Worm (Caenorhabditis elegans): Measurements from ENCODE around the gene ZC317.6.

The ZC317.6 gene

DNA sequence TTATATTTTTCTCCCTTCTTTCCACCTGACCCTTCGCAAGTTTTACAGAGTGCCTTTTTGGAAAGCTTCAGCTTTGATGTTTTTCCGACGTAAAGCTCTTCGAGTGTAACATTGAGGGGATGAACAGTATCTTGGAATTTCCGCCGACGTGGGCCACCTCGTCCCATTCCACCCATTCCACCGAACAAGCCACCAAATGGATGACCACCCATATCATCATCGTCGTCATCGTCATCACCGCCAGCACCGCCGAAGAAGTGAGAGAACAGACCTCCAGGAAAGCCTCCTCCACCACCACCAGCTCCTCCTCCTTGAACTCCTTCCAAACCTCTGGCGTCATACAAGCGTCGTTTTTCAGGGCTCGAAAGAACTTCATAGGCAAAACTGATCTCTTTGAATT lies 35.9 kb upstream of the ZC317.6 start:
- no peak for TF ChIP-seq ets-7 (tag; optimal IDR thresholded peaks at IDR 0.05)
- no peak for TF ChIP-seq hmg-4 (GFP tag; optimal IDR thresholded peaks at IDR 0.05)
- no peak for TF ChIP-seq hnd-1 (tag; optimal IDR thresholded peaks at IDR 0.05)

DNA sequence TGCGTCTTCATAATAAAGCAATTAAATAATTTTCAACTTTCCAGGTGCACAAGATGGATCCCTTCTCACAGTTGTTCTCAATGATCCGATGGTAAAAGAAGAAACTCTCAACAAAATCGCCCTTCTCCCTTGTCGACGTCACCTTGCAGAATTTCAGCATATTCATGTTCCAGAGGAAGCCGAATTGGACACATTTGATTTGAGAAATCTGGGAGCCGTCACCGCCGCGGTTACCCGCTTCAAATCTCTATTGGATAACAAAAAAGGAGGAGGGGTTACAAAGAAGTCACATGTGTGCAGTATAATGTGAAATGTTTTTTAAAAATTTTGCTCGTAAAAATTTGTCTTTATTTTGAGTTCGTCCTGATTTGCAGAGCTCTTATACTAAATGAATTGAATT lies 34.3 kb upstream of the ZC317.6 start:
- TF ChIP-seq B0310.2 (tag; optimal IDR thresholded peaks at IDR 0.05): no peak
- no peak for TF ChIP-seq ama-1 (optimal IDR thresholded peaks at IDR 0.05)

DNA sequence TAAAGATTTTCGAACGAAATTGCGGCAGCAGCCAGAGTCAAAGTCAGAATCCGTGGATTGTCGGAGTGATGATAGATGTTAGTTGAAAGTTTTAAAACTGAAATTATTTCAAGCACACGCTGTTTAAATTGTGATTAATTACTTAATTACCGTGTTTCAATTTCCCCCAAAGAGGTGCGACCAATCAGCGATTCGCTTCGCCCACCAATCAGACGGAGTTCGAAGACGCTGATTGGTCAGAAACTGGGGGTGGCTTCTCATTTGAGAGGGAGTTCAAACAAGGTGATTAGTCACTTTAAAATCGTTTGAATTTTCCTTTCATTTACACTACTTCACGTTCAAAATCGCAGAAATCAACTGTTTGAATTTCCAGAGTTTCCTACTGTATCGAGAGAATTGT lies 31.1 kb upstream of the ZC317.6 start:
- TF ChIP-seq ets-7 (tag; optimal IDR thresholded peaks at IDR 0.05) (no peak), sea-1 (GFP tag; conservative IDR thresholded peaks at IDR 0.05) (no peak), ceh-36 (tag; optimal IDR thresholded peaks at IDR 0.05) (no peak), F13C5.2 (tag; optimal IDR thresholded peaks at IDR 0.05) (no peak), B0310.2 (tag; optimal IDR thresholded peaks at IDR 0.05) (no peak), tra-4 (tag; optimal IDR thresholded peaks at IDR 0.05) (no peak), hmbx-1 (tag; optimal IDR thresholded peaks at IDR 0.05) (no peak), tbx-11 (GFP tag; IDR thresholded peaks at IDR 0.05) (no peak), hnd-1 (tag; optimal IDR thresholded peaks at IDR 0.05) (no peak), ceh-13 (GFP tag; optimal IDR thresholded peaks at IDR 0.05) (no peak), tbx-37 (GFP tag; conservative IDR thresholded peaks at IDR 0.05) (no peak), aly-1 (tag; optimal IDR thresholded peaks at IDR 0.05) (no peak), hmg-4 (GFP tag; optimal IDR thresholded peaks at IDR 0.05) (no peak), ama-1 (optimal IDR thresholded peaks at IDR 0.05) (no peak)

DNA sequence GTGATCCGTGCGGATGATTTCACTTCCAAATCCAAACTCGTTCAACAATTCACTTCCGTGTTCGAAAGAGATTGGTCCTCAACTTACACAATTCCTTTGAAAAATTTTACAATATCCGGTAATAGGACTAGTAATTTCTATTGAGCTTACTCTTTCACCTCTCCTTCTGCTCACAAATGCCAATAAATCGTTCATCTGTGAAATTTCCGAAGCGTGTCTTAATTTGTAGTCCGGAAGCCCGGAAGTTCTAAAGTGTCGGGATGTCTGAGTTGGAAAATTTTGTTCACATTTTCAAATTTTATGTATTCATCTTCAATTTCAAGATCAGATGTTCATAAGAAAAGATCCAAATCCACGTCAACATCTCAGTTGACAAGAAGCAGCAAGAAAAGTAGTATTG lies 25.1 kb upstream of the ZC317.6 start, which contains the start of gene T05C3.2:
T05C3.2 (plus strand) TSS at position 301 of the 400 bp plus-strand sequence.
- TF ChIP-seq hnd-1 (tag; optimal IDR thresholded peaks at IDR 0.05) (no peak), pes-1 (GFP tag; IDR thresholded peaks at IDR 0.05) (no peak), ets-7 (tag; optimal IDR thresholded peaks at IDR 0.05) (no peak), B0310.2 (tag; optimal IDR thresholded peaks at IDR 0.05) (no peak), tbx-11 (GFP tag; IDR thresholded peaks at IDR 0.05) (no peak), F13C5.2 (tag; optimal IDR thresholded peaks at IDR 0.05) (no peak)

DNA sequence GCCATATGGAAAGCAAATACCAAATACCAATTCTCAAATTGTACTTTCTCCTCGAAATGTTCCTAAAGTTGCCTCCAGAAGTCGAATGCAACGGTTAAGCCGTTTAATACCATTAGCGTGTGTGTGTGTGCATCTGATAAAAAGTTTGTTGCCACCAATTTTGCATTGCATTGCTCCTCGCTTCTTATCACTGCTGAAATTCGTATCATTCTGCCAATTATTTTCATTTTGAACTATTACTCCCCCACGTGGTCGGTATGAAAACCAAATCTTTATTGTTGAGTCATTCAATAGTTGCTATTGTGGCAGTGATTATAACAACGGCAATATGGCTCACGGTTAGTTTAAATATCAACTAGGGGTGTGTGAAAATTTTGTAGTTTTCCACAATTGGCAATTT lies 21.8 kb upstream of the ZC317.6 start, which contains the start of gene T05C3.6:
T05C3.6 (plus strand) TSS at position 241 of the 400 bp plus-strand sequence.
- TF ChIP-seq tbx-11 (GFP tag; IDR thresholded peaks at IDR 0.05) (no peak), F13C5.2 (tag; optimal IDR thresholded peaks at IDR 0.05) (no peak), hnd-1 (tag; optimal IDR thresholded peaks at IDR 0.05) (no peak), hmg-4 (GFP tag; optimal IDR thresholded peaks at IDR 0.05) (no peak), ceh-36 (tag; optimal IDR thresholded peaks at IDR 0.05) (no peak), aly-1 (tag; optimal IDR thresholded peaks at IDR 0.05) (no peak), tbx-37 (GFP tag; conservative IDR thresholded peaks at IDR 0.05) (no peak), hmbx-1 (tag; optimal IDR thresholded peaks at IDR 0.05) (no peak), scrt-1 (GFP tag; IDR thresholded peaks at IDR 0.05) (no peak), flt-1 (GFP tag; IDR thresholded peaks at IDR 0.05) (no peak), tra-4 (tag; optimal IDR thresholded peaks at IDR 0.05) (no peak), sea-1 (GFP tag; conservative IDR thresholded peaks at IDR 0.05) (no peak), ets-7 (tag; optimal IDR thresholded peaks at IDR 0.05) (no peak), B0310.2 (tag; optimal IDR thresholded peaks at IDR 0.05) (no peak), ama-1 (optimal IDR thresholded peaks at IDR 0.05) (no peak)

DNA sequence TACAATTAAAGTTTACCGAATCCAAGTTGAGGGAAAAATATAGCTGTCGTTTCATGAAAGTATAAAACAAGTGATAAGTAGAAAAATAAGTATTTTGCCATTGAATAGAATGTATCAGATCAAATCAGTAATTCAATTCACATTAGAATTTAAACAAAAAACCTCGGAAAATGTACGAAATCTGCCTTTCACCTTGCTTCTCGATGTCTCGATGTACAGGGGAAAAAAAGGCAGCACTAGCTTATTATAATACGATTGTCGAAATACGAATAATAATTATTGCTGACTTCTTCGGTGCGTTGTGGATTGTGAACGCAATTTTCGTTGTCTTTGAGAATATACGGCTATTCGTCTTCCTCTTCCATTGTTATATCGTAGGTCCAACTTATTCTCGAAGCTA lies 20.4 kb upstream of the ZC317.6 start, which contains the start of gene grl-18:
grl-18 (minus strand) TSS at position 101 of the 400 bp plus-strand sequence.
- TF ChIP-seq tbx-37 (GFP tag; conservative IDR thresholded peaks at IDR 0.05) (no peak), scrt-1 (GFP tag; IDR thresholded peaks at IDR 0.05) (no peak), tbx-11 (GFP tag; IDR thresholded peaks at IDR 0.05) (no peak), ceh-36 (tag; optimal IDR thresholded peaks at IDR 0.05) (no peak), B0310.2 (tag; optimal IDR thresholded peaks at IDR 0.05) (no peak), F13C5.2 (tag; optimal IDR thresholded peaks at IDR 0.05) (no peak)

DNA sequence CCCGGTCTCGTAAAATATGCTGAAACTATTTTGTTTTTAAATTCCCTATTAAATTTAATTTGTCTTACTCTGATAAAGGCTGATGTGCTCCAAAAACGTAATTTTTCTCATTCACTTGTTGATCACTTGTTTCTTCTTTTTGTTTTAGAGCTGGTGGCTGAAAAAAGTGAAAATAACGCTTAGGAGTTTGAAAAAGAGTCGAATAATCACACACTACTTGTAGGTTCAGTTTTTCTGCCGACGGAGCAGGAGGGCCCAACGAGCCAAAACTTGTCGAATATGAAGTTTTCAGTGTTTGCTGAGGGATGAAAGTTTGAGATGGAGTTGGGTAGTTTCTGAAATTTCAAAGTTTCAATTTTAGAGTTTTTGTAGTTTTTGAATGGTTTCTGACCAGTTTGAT lies 18.8 kb upstream of the ZC317.6 start:
- TF ChIP-seq ets-7 (tag; optimal IDR thresholded peaks at IDR 0.05) (no peak), aly-1 (tag; optimal IDR thresholded peaks at IDR 0.05) (no peak), F13C5.2 (tag; optimal IDR thresholded peaks at IDR 0.05) (no peak), hnd-1 (tag; optimal IDR thresholded peaks at IDR 0.05) (no peak), tra-4 (tag; optimal IDR thresholded peaks at IDR 0.05) (no peak), scrt-1 (GFP tag; IDR thresholded peaks at IDR 0.05) (no peak), pes-1 (GFP tag; IDR thresholded peaks at IDR 0.05) (no peak), flt-1 (GFP tag; IDR thresholded peaks at IDR 0.05) (no peak), sea-1 (GFP tag; conservative IDR thresholded peaks at IDR 0.05) (no peak), ceh-36 (tag; optimal IDR thresholded peaks at IDR 0.05) (no peak), B0310.2 (tag; optimal IDR thresholded peaks at IDR 0.05) (no peak), ama-1 (optimal IDR thresholded peaks at IDR 0.05) (no peak), tbx-11 (GFP tag; IDR thresholded peaks at IDR 0.05) (no peak), hmg-4 (GFP tag; optimal IDR thresholded peaks at IDR 0.05) (no peak), tbx-37 (GFP tag; conservative IDR thresholded peaks at IDR 0.05) (no peak), ceh-13 (GFP tag; optimal IDR thresholded peaks at IDR 0.05) (no peak), hmbx-1 (tag; optimal IDR thresholded peaks at IDR 0.05) (no peak)

DNA sequence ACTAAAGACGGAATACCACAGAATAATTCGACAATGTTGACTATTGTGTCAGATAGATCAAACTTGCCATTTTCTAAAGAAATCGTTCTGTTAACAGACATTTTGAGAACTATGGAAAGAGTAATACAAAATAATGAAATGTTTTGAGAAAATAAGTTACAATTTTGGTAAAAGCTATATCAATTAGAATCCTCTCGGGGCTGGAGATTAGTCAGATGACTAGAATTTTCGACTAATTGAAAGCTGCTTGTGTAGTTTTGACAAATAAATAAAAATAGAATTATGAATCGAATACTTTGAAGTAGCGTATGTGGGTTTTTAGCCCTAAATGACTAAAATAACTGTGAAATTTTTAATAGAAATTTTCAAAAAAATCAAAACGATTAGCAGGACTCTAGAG lies 16.5 kb upstream of the ZC317.6 start, which contains the start of gene srg-65:
srg-65 (minus strand) TSS at position 101 of the 400 bp plus-strand sequence.
- TF ChIP-seq hnd-1 (tag; optimal IDR thresholded peaks at IDR 0.05): no peak
- no peak for TF ChIP-seq tbx-37 (GFP tag; conservative IDR thresholded peaks at IDR 0.05)
- no peak for TF ChIP-seq ceh-13 (GFP tag; optimal IDR thresholded peaks at IDR 0.05)
- TF ChIP-seq B0310.2 (tag; optimal IDR thresholded peaks at IDR 0.05): no peak
- no peak for TF ChIP-seq aly-1 (tag; optimal IDR thresholded peaks at IDR 0.05)
- TF ChIP-seq hmg-4 (GFP tag; optimal IDR thresholded peaks at IDR 0.05): no peak
- no peak for TF ChIP-seq tbx-11 (GFP tag; IDR thresholded peaks at IDR 0.05)
- TF ChIP-seq hmbx-1 (tag; optimal IDR thresholded peaks at IDR 0.05): no peak
- TF ChIP-seq F13C5.2 (tag; optimal IDR thresholded peaks at IDR 0.05): no peak
- no peak for TF ChIP-seq flt-1 (GFP tag; IDR thresholded peaks at IDR 0.05)
- no peak for TF ChIP-seq tra-4 (tag; optimal IDR thresholded peaks at IDR 0.05)
- TF ChIP-seq ama-1 (optimal IDR thresholded peaks at IDR 0.05): no peak
